Worm (Caenorhabditis elegans) whole organism, young adult: Measurements from ENCODE around the gene cox-11.

ENCODE experiments used
- B0261.1 ChIP-seq: sonication (generic microtip); optimal IDR thresholded peaks from 2 replicates; lab custom pipeline; 2016; ENCODE audit warnings: mild to moderate bottlenecking, missing genetic modification characterization, moderate library complexity, missing compliant biosample characterization
- C17E4.6 ChIP-seq: fragments of 200-800 bp; sonication (Bioruptor generic); IDR thresholded peaks from 2 replicates; pipeline ENCODE4 v1.3.6; 2022; ENCODE audit warnings: missing genetic modification reagents, missing genetic modification characterization, missing compliant biosample characterization
- F39B2.1 ChIP-seq: fragments of 200-800 bp; sonication (Bioruptor generic); IDR thresholded peaks from 2 replicates; pipeline ENCODE4 v1.3.6; 2022; ENCODE audit warnings: missing genetic modification reagents, missing genetic modification characterization, missing compliant biosample characterization
- F49E8.2 ChIP-seq: sonication (generic microtip); optimal IDR thresholded peaks from 3 replicates; lab custom pipeline; 2017; ENCODE audit warnings: missing genetic modification characterization, mild to moderate bottlenecking, missing compliant biosample characterization, antibody characterized with exemption, moderate library complexity; ENCODE audit not compliant: insufficient read depth
- T26A5.8 ChIP-seq: sonication (generic microtip); optimal IDR thresholded peaks from 2 replicates; lab custom pipeline; 2016; ENCODE audit warnings: missing genetic modification characterization, missing compliant biosample characterization
- Y56A3A.18 ChIP-seq: fragments of 200-800 bp; sonication (Bioruptor generic); IDR thresholded peaks from 2 replicates; pipeline ENCODE4 v1.3.6; 2022; ENCODE audit warnings: missing genetic modification reagents, missing genetic modification characterization, missing compliant biosample characterization
- ZK185.1 ChIP-seq: sonication (generic microtip); optimal IDR thresholded peaks from 2 replicates; lab custom pipeline; 2016; ENCODE audit warnings: mild to moderate bottlenecking, missing genetic modification characterization, missing compliant biosample characterization; ENCODE audit not compliant: poor library complexity, severe bottlenecking
- aptf-2 ChIP-seq: fragments of 200-800 bp; sonication (Bioruptor generic); conservative IDR thresholded peaks from 2 replicates; pipeline ENCODE4 v1.3.6; 2022; ENCODE audit warnings: missing genetic modification reagents, missing genetic modification characterization, missing compliant biosample characterization
- aptf-3 ChIP-seq: fragments of 200-800 bp; sonication (Bioruptor generic); IDR thresholded peaks from 2 replicates; pipeline ENCODE4 v1.3.6; 2022; ENCODE audit warnings: missing genetic modification characterization, missing compliant biosample characterization
- cebp-2 ChIP-seq: fragments of 200-800 bp; sonication (Bioruptor generic); IDR thresholded peaks from 2 replicates; pipeline ENCODE4 v1.3.6; 2022; ENCODE audit warnings: missing genetic modification characterization, missing compliant biosample characterization
- ceh-100 ChIP-seq: fragments of 200-800 bp; sonication (Bioruptor generic); IDR thresholded peaks from 2 replicates; pipeline ENCODE4 v1.3.6; 2022; ENCODE audit warnings: missing genetic modification reagents, missing genetic modification characterization, missing compliant biosample characterization
- dpl-1 ChIP-seq: fragments of 150-350 bp; optimal IDR thresholded peaks from 2 replicates; lab custom pipeline; 2014; ENCODE audit warnings: missing biosample characterization, missing genetic modification reagents, missing genetic modification characterization
- egl-44 ChIP-seq: fragments of 200-800 bp; sonication (Bioruptor generic); IDR thresholded peaks from 2 replicates; pipeline ENCODE4 v1.3.6; 2022; ENCODE audit warnings: missing genetic modification reagents, missing genetic modification characterization, missing compliant biosample characterization
- ekl-4 ChIP-seq: fragments of 200-800 bp; sonication (Bioruptor generic); IDR thresholded peaks from 2 replicates; pipeline ENCODE4 v1.3.6; 2022; ENCODE audit warnings: missing genetic modification reagents, missing genetic modification characterization, missing compliant biosample characterization
- fkh-3 ChIP-seq: sonication (generic microtip); optimal IDR thresholded peaks from 2 replicates; lab custom pipeline; 2016; ENCODE audit warnings: mild to moderate bottlenecking, missing genetic modification characterization, missing compliant biosample characterization
- hlh-12 ChIP-seq: sonication (generic microtip); optimal IDR thresholded peaks from 2 replicates; lab custom pipeline; 2016; ENCODE audit warnings: missing genetic modification characterization, missing compliant biosample characterization
- hlh-26 ChIP-seq: fragments of 200-800 bp; sonication (Bioruptor generic); conservative IDR thresholded peaks from 2 replicates; pipeline ENCODE4 v1.3.6; 2022; ENCODE audit warnings: missing genetic modification reagents, missing genetic modification characterization, missing compliant biosample characterization
- hmg-1.2 ChIP-seq: fragments of 200-800 bp; sonication (Bioruptor generic); IDR thresholded peaks from 2 replicates; pipeline ENCODE4 v1.3.6; 2022; ENCODE audit warnings: missing genetic modification reagents, missing genetic modification characterization, missing compliant biosample characterization
- hsf-1 ChIP-seq: fragments of 200-800 bp; sonication (Bioruptor generic); IDR thresholded peaks from 2 replicates; pipeline ENCODE4 v1.3.6; 2022; ENCODE audit warnings: missing genetic modification reagents, missing genetic modification characterization, missing compliant biosample characterization
- lag-1 ChIP-seq: fragments of 200-800 bp; sonication (Bioruptor generic); IDR thresholded peaks from 2 replicates; pipeline ENCODE4 v1.3.6; 2022; ENCODE audit warnings: missing genetic modification reagents, missing genetic modification characterization, missing compliant biosample characterization
- let-526 ChIP-seq: fragments of 200-800 bp; sonication (Bioruptor generic); IDR thresholded peaks from 2 replicates; pipeline ENCODE4 v1.3.6; 2022; ENCODE audit warnings: missing genetic modification reagents, missing genetic modification characterization, missing compliant biosample characterization
- lin-26 ChIP-seq: fragments of 200-800 bp; sonication (Bioruptor generic); IDR thresholded peaks from 2 replicates; pipeline ENCODE4 v1.3.6; 2022; ENCODE audit warnings: missing genetic modification reagents, missing genetic modification characterization, missing compliant biosample characterization
- lin-35 ChIP-seq, 3 experiments: fragments of 150-350 bp in 2 of 3; sonication (generic microtip) in 1 of 3; optimal IDR thresholded peaks; 2 replicates each; lab custom pipeline; 2014 to 2018; ENCODE audit warnings: missing biosample characterization in 3 of 3, missing genetic modification characterization in 3 of 3, missing genetic modification reagents in 3 of 3
- madf-10 ChIP-seq: sonication (generic microtip); optimal IDR thresholded peaks from 2 replicates; lab custom pipeline; 2016; ENCODE audit warnings: mild to moderate bottlenecking, missing genetic modification characterization, missing compliant biosample characterization
- madf-6 ChIP-seq: fragments of 200-800 bp; sonication (Bioruptor generic); IDR thresholded peaks from 2 replicates; pipeline ENCODE4 v1.3.6; 2022; ENCODE audit warnings: missing genetic modification reagents, missing genetic modification characterization, missing compliant biosample characterization
- mcd-1 ChIP-seq: fragments of 200-800 bp; sonication (Bioruptor generic); IDR thresholded peaks from 2 replicates; pipeline ENCODE4 v1.3.6; 2022; ENCODE audit warnings: missing genetic modification reagents, missing genetic modification characterization, missing compliant biosample characterization
- mxl-1 ChIP-seq: sonication (generic microtip); optimal IDR thresholded peaks from 2 replicates; lab custom pipeline; 2016; ENCODE audit warnings: missing genetic modification characterization, missing compliant biosample characterization
- nfyb-1 ChIP-seq: fragments of 200-800 bp; sonication (Bioruptor generic); IDR thresholded peaks from 2 replicates; pipeline ENCODE4 v1.3.6; 2022; ENCODE audit warnings: missing genetic modification reagents, missing genetic modification characterization, missing compliant biosample characterization
- nhr-179 ChIP-seq: sonication (generic microtip); optimal IDR thresholded peaks from 2 replicates; lab custom pipeline; 2016; ENCODE audit warnings: mild to moderate bottlenecking, missing genetic modification characterization, missing compliant biosample characterization
- nhr-27 ChIP-seq: fragments of 200-800 bp; sonication (Bioruptor generic); optimal IDR thresholded peaks from 2 replicates; lab custom pipeline; 2018; ENCODE audit warnings: mild to moderate bottlenecking, missing genetic modification characterization, moderate library complexity, missing compliant biosample characterization
- nhr-80 ChIP-seq: sonication (generic microtip); optimal IDR thresholded peaks from 2 replicates; lab custom pipeline; 2016; ENCODE audit warnings: missing genetic modification characterization, missing compliant biosample characterization
- rcor-1 ChIP-seq: fragments of 200-800 bp; sonication (Bioruptor generic); IDR thresholded peaks from 2 replicates; pipeline ENCODE4 v1.3.6; 2022; ENCODE audit warnings: missing genetic modification reagents, missing genetic modification characterization, missing compliant biosample characterization
- tbp1 ChIP-seq: fragments of 200-800 bp; sonication (Bioruptor generic); optimal IDR thresholded peaks from 2 replicates; lab custom pipeline; 2018; ENCODE audit warnings: mild to moderate bottlenecking, missing genetic modification characterization, missing compliant biosample characterization
- zfh-2 ChIP-seq: fragments of 200-800 bp; sonication (Bioruptor generic); conservative IDR thresholded peaks from 2 replicates; pipeline ENCODE4 v1.3.6; 2022; ENCODE audit warnings: missing genetic modification reagents, missing genetic modification characterization, missing compliant biosample characterization
- ztf-28 ChIP-seq: fragments of 200-800 bp; sonication (Bioruptor generic); IDR thresholded peaks from 2 replicates; pipeline ENCODE4 v1.3.6; 2022; ENCODE audit warnings: missing genetic modification reagents, missing genetic modification characterization, missing compliant biosample characterization

The cox-11 gene

ce11 chrIV:13258872-13259271 is 14.7 kb downstream of the cox-11 start, which contains the start of gene JC8.16:
Gene JC8.16, plus strand, starts transcription at chrIV:13259172.
- no peak for TF ChIP-seq Y56A3A.18 (GFP tag; lab: Robert Waterston, UW)
- TF ChIP-seq C17E4.6 = no peak
- no peak for TF ChIP-seq mcd-1
- TF ChIP-seq nhr-80 = no peak
- no peak for TF ChIP-seq ztf-28 (GFP tag; lab: Robert Waterston, UW)

DNA sequence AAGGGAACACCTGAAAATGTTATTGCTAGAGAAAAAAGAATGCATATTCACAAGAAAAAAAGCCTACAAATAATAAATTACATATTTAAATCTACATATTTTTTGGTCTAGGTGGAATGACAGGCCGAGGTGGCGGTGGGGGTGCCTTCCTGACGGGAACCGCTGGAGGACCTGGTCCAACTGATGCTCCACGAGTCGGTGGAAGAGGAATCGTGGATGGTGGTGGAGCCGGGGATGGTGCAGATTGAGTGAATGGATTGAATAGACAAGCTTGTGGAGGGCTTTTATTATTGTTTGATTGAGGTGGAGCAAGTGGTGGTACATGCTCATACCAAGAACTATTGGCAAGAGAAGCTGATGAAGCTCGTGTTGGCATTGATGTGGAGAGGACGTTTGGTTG is 17.7 kb downstream of the cox-11 start:
- TF ChIP-seq zfh-2 (GFP tag; lab: Robert Waterston, UW) (peak; percentile 73), nfyb-1 (GFP tag; lab: Robert Waterston, UW) (no peak), tbp1 (GFP tag; lab: Kevin White, UChicago) (no peak), lin-26 (no peak), nhr-80 (no peak), aptf-3 (no peak), ekl-4 (GFP tag; lab: Robert Waterston, UW) (no peak), hlh-26 (GFP tag; lab: Robert Waterston, UW) (no peak), rcor-1 (GFP tag; lab: Robert Waterston, UW) (no peak), cebp-2 (GFP tag; lab: Robert Waterston, UW) (0 out of 2 replicates have a peak, but pooled peaks have one; percentile 62), hlh-12 (tag; lab: Kevin White, UChicago) (no peak), aptf-2 (GFP tag; lab: Robert Waterston, UW) (no peak), F39B2.1 (no peak)

DNA sequence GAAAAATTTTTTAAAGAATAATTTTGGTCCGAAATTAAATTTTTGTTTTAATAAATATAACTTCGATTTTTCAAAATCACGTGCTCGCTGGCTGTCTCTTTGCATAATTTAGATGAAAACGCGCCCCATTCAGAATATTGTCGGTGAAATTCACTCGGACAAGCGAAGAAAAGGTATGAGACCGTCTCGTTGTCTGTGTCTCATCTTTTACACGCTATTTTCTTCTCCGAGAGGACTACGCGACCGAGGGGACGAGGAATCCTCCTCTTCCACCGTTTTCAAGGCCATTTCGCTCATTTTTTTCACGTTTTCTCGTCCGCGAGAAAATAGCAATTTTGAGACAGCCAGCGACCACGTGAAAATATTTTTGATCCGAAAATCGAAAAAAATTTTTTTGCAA is 18.7 kb downstream of the cox-11 start:
- TF ChIP-seq hmg-1.2 (peak; percentile 70), aptf-3 (0 out of 2 replicates have a peak, but pooled peaks have one; percentile 25), mcd-1 (peak; percentile 62)

ce11 chrIV:13268385-13268784 is 24.3 kb downstream of the cox-11 start:
- TF ChIP-seq egl-44 (GFP tag; lab: Robert Waterston, UW) (no peak), let-526 (GFP tag; lab: Robert Waterston, UW) (no peak), nhr-27 (tag; lab: Kevin White, UChicago) (no peak), lin-35 (GFP tag; optimal IDR thresholded peaks at IDR 0.05; lab: Kevin White, UChicago) (no peak), ceh-100 (no peak), ZK185.1 (tag; lab: Kevin White, UChicago) (no peak), fkh-3 (tag; lab: Kevin White, UChicago) (no peak), F49E8.2 (tag; lab: Kevin White, UChicago) (no peak), B0261.1 (tag; lab: Kevin White, UChicago) (no peak), madf-10 (tag; lab: Kevin White, UChicago) (no peak), T26A5.8 (tag; lab: Kevin White, UChicago) (no peak), mxl-1 (tag; lab: Kevin White, UChicago) (no peak), lag-1 (GFP tag; lab: Robert Waterston, UW) (no peak), dpl-1 (GFP tag; lab: Kevin White, UChicago) (no peak), rcor-1 (GFP tag; lab: Robert Waterston, UW) (no peak), hsf-1 (no peak), nhr-179 (no peak), madf-6 (no peak)
